Fruit fly (Drosophila melanogaster) whole organism, embryonic: ENCODE measurements around the gene CG14535.

ENCODE experiments used
- Blimp-1 ChIP-seq: fragments of 200-800 bp; sonication (Bioruptor generic); optimal IDR thresholded peaks from 3 replicates; lab custom pipeline; 2018; ENCODE audit warnings: missing biosample characterization, missing genetic modification characterization, mild to moderate bottlenecking, moderate library complexity, missing genetic modification reagents
- CG10209 ChIP-seq: fragments of 200-800 bp; sonication (Bioruptor generic); optimal IDR thresholded peaks from 3 replicates; lab custom pipeline; 2017; ENCODE audit warnings: missing biosample characterization, mild to moderate bottlenecking, missing genetic modification characterization, missing genetic modification reagents
- CG15073 ChIP-seq: fragments of 200-800 bp; sonication (Bioruptor generic); optimal IDR thresholded peaks from 2 replicates; lab custom pipeline; 2016; ENCODE audit warnings: missing biosample characterization, missing genetic modification characterization
- CG17328 ChIP-seq: fragments of 200-800 bp; sonication (Bioruptor generic); IDR thresholded peaks from 2 replicates; pipeline ENCODE4 v1.3.6; 2022; ENCODE audit warnings: missing biosample characterization, missing genetic modification characterization
- CG17385 ChIP-seq: fragments of 200-800 bp; sonication (Bioruptor generic); optimal IDR thresholded peaks from 3 replicates; lab custom pipeline; 2018; ENCODE audit warnings: missing biosample characterization, mild to moderate bottlenecking, missing genetic modification characterization
- CG18476 ChIP-seq: fragments of 200-800 bp; sonication (Bioruptor generic); optimal IDR thresholded peaks from 2 replicates; lab custom pipeline; 2016; ENCODE audit warnings: missing biosample characterization, mild to moderate bottlenecking, missing genetic modification characterization
- CG2678 ChIP-seq: fragments of 200-800 bp; sonication (Bioruptor generic); optimal IDR thresholded peaks from 3 replicates; lab custom pipeline; 2019; ENCODE audit warnings: missing biosample characterization, mild to moderate bottlenecking, missing genetic modification characterization, moderate library complexity
- CG32772 ChIP-seq: fragments of 200-800 bp; sonication (Bioruptor generic); IDR thresholded peaks from 2 replicates; pipeline ENCODE4 v1.3.6; 2022; ENCODE audit warnings: missing biosample characterization, missing genetic modification characterization
- CG6272 ChIP-seq: fragments of 200-800 bp; sonication (Bioruptor generic); IDR thresholded peaks from 2 replicates; pipeline ENCODE4 v1.3.6; 2022; ENCODE audit warnings: missing biosample characterization, missing genetic modification characterization
- CG6689 ChIP-seq: fragments of 200-800 bp; sonication (Bioruptor generic); IDR thresholded peaks from 2 replicates; pipeline ENCODE4 v1.3.6; 2022; ENCODE audit warnings: missing biosample characterization, missing genetic modification characterization
- CG7745 ChIP-seq: fragments of 200-800 bp; sonication (Bioruptor generic); optimal IDR thresholded peaks from 2 replicates; lab custom pipeline; 2018; ENCODE audit warnings: missing biosample characterization, mild to moderate bottlenecking, missing genetic modification characterization, moderate library complexity
- CG7839 ChIP-seq: fragments of 200-800 bp; sonication (Bioruptor generic); optimal IDR thresholded peaks from 3 replicates; lab custom pipeline; 2018; ENCODE audit warnings: missing biosample characterization, mild to moderate bottlenecking, missing genetic modification characterization, moderate library complexity
- CHES-1-like ChIP-seq: fragments of 200-800 bp; sonication (Bioruptor generic); optimal IDR thresholded peaks from 2 replicates; lab custom pipeline; 2016; ENCODE audit warnings: missing biosample characterization, missing genetic modification characterization
- CrebB ChIP-seq: fragments of 200-800 bp; sonication (Bioruptor generic); optimal IDR thresholded peaks from 3 replicates; lab custom pipeline; 2018; ENCODE audit warnings: missing biosample characterization, mild to moderate bottlenecking, missing genetic modification characterization
- Dek ChIP-seq: fragments of 200-800 bp; sonication (Bioruptor generic); optimal IDR thresholded peaks from 3 replicates; lab custom pipeline; 2019; ENCODE audit warnings: missing biosample characterization, mild to moderate bottlenecking, missing genetic modification characterization, moderate library complexity
- Elba2 ChIP-seq: fragments of 200-800 bp; sonication (Bioruptor generic); optimal IDR thresholded peaks from 3 replicates; lab custom pipeline; 2016; ENCODE audit warnings: missing biosample characterization, missing genetic modification characterization
- HHEX ChIP-seq: fragments of 200-800 bp; sonication (Bioruptor generic); optimal IDR thresholded peaks from 3 replicates; lab custom pipeline; 2017; ENCODE audit warnings: missing biosample characterization, mild to moderate bottlenecking, missing genetic modification characterization, missing genetic modification reagents
- Hmr ChIP-seq: fragments of 200-800 bp; sonication (Bioruptor generic); optimal IDR thresholded peaks from 3 replicates; lab custom pipeline; 2017; ENCODE audit warnings: mild to moderate bottlenecking, missing biosample characterization, missing genetic modification reagents, missing genetic modification characterization
- Hsf ChIP-seq: fragments of 200-800 bp; sonication (Bioruptor generic); optimal IDR thresholded peaks from 3 replicates; lab custom pipeline; 2016; ENCODE audit warnings: missing biosample characterization, missing genetic modification characterization
- Med ChIP-seq: fragments of 200-800 bp; sonication (Bioruptor generic); peaks from one replicate; lab custom pipeline; 2016; ENCODE audit warnings: missing biosample characterization, missing genetic modification characterization, mild to moderate bottlenecking, inconsistent platforms, moderate library complexity
- NFAT ChIP-seq: fragments of 200-800 bp; sonication (Bioruptor generic); IDR thresholded peaks from 2 replicates; pipeline ENCODE4 v1.3.6; 2022; ENCODE audit warnings: missing biosample characterization, missing genetic modification characterization
- Optix ChIP-seq: fragments of 200-800 bp; sonication (Bioruptor generic); IDR thresholded peaks from 3 replicates; pipeline ENCODE4 v1.3.6; 2022; ENCODE audit warnings: missing biosample characterization, missing genetic modification characterization
- Sin3A ChIP-seq: fragments of >200 bp; optimal IDR thresholded peaks from 2 replicates; lab custom pipeline; 2018
- Tbp ChIP-seq: fragments of >200 bp; optimal IDR thresholded peaks from 2 replicates; lab custom pipeline; 2018; ENCODE audit warnings: missing biosample characterization, missing genetic modification characterization
- ato ChIP-seq: fragments of 200-800 bp; sonication (Bioruptor generic); IDR thresholded peaks from 2 replicates; pipeline ENCODE4 v1.3.6; 2022; ENCODE audit warnings: missing biosample characterization, missing genetic modification characterization; ENCODE audit not compliant: partially characterized antibody
- dmrt99B ChIP-seq: fragments of 200-800 bp; sonication (Bioruptor generic); optimal IDR thresholded peaks from 2 replicates; lab custom pipeline; 2018; ENCODE audit warnings: missing biosample characterization, mild to moderate bottlenecking, missing genetic modification characterization, moderate library complexity
- dysf ChIP-seq: fragments of 200-800 bp; sonication (Bioruptor generic); IDR thresholded peaks from 3 replicates; pipeline ENCODE4 v1.3.6; 2022; ENCODE audit warnings: missing biosample characterization, missing genetic modification characterization
- fru ChIP-seq: fragments of >200 bp; optimal IDR thresholded peaks from 2 replicates; lab custom pipeline; 2017
- gem ChIP-seq: fragments of 200-800 bp; sonication (Bioruptor generic); optimal IDR thresholded peaks from 2 replicates; lab custom pipeline; 2019; ENCODE audit warnings: missing biosample characterization, mild to moderate bottlenecking, missing genetic modification characterization, moderate library complexity
- grau ChIP-seq: fragments of 200-800 bp; optimal IDR thresholded peaks from 3 replicates; lab custom pipeline; 2019; ENCODE audit warnings: missing biosample characterization, mild to moderate bottlenecking, missing genetic modification characterization, moderate library complexity
- gsb ChIP-seq: fragments of 200-800 bp; sonication (Bioruptor generic); IDR thresholded peaks from 2 replicates; pipeline ENCODE4 v1.3.6; 2022; ENCODE audit warnings: missing biosample characterization, missing genetic modification characterization
- hb ChIP-seq: fragments of 200-800 bp; sonication (Bioruptor generic); IDR thresholded peaks from 3 replicates; pipeline ENCODE4 v1.3.6; 2022; ENCODE audit warnings: missing biosample characterization, missing genetic modification characterization; ENCODE audit not compliant: partially characterized antibody
- hkb ChIP-seq, 2 experiments: fragments of 200-800 bp in 1 of 2; fragments of >200 bp in 1 of 2; sonication (Bioruptor generic) in 1 of 2; IDR thresholded peaks in 1 of 2; optimal IDR thresholded peaks in 1 of 2; 2 replicates each; pipeline versions ENCODE4 v1.3.6 to Lab custom; 2017 to 2022; ENCODE audit warnings: missing biosample characterization in 1 of 2, missing genetic modification characterization in 1 of 2
- kah ChIP-seq: fragments of 200-800 bp; sonication (Bioruptor generic); optimal IDR thresholded peaks from 2 replicates; lab custom pipeline; 2018; ENCODE audit warnings: missing biosample characterization, mild to moderate bottlenecking, missing genetic modification characterization
- lilli ChIP-seq: fragments of 200-800 bp; sonication (Bioruptor generic); optimal IDR thresholded peaks from 3 replicates; lab custom pipeline; 2016; ENCODE audit warnings: missing biosample characterization, missing genetic modification characterization
- lov ChIP-seq, 2 experiments: fragments of 200-800 bp in 1 of 2; fragments of >200 bp in 1 of 2; sonication (Bioruptor generic) in 1 of 2; IDR thresholded peaks in 1 of 2; optimal IDR thresholded peaks in 1 of 2; 2 replicates in 1 of 2; 3 replicates in 1 of 2; pipeline versions ENCODE4 v1.3.6 to Lab custom; 2017 to 2022; ENCODE audit warnings: missing biosample characterization in 1 of 2, missing genetic modification characterization in 1 of 2
- luna ChIP-seq: fragments of 200-800 bp; sonication (Bioruptor generic); optimal IDR thresholded peaks from 2 replicates; lab custom pipeline; 2016; ENCODE audit warnings: missing biosample characterization, missing genetic modification characterization
- mirr ChIP-seq: fragments of 200-800 bp; sonication (Bioruptor generic); optimal IDR thresholded peaks from 3 replicates; lab custom pipeline; 2018; ENCODE audit warnings: missing biosample characterization, mild to moderate bottlenecking, missing genetic modification characterization
- onecut ChIP-seq: fragments of 200-800 bp; sonication (Bioruptor generic); IDR thresholded peaks from 2 replicates; pipeline ENCODE4 v1.3.6; 2022; ENCODE audit warnings: missing biosample characterization, missing genetic modification characterization
- pan ChIP-seq, 4 experiments: fragments of >200 bp in 3 of 4; fragments of 200-800 bp in 1 of 4; sonication (Bioruptor generic) in 1 of 4; optimal IDR thresholded peaks in 3 of 4; IDR thresholded peaks in 1 of 4; 2 replicates each; pipeline versions ENCODE4 v1.3.6 to Lab custom; 2017 to 2022; ENCODE audit warnings: missing biosample characterization in 2 of 4, missing genetic modification characterization in 2 of 4, mixed read lengths in 1 of 4
- pfk ChIP-seq: fragments of 200-800 bp; sonication (Bioruptor generic); optimal IDR thresholded peaks from 2 replicates; lab custom pipeline; 2018; ENCODE audit warnings: missing biosample characterization, mild to moderate bottlenecking, missing genetic modification characterization, moderate library complexity
- prd ChIP-seq, 3 experiments: fragments of >200 bp in 2 of 3; fragments of 200-800 bp in 1 of 3; sonication (Bioruptor generic) in 1 of 3; optimal IDR thresholded peaks in 2 of 3; IDR thresholded peaks in 1 of 3; 2 replicates in 2 of 3; 3 replicates in 1 of 3; pipeline versions ENCODE4 v1.3.6 to Lab custom; 2017 to 2022; ENCODE audit warnings: missing biosample characterization in 1 of 3, missing genetic modification characterization in 1 of 3
- row ChIP-seq: fragments of 200-800 bp; sonication (Bioruptor generic); IDR thresholded peaks from 3 replicates; pipeline ENCODE4 v1.3.6; 2022; ENCODE audit warnings: missing biosample characterization, missing genetic modification characterization
- sug ChIP-seq: fragments of 200-800 bp; optimal IDR thresholded peaks from 2 replicates; lab custom pipeline; 2019; ENCODE audit warnings: missing biosample characterization, mild to moderate bottlenecking, missing genetic modification characterization, moderate library complexity
- vvl ChIP-seq: fragments of 200-800 bp; sonication (Bioruptor generic); IDR thresholded peaks from 2 replicates; pipeline ENCODE4 v1.3.6; 2022; ENCODE audit warnings: missing biosample characterization, missing genetic modification characterization
- z ChIP-seq: fragments of 200-800 bp; sonication (Bioruptor generic); IDR thresholded peaks from 3 replicates; pipeline ENCODE4 v1.3.6; 2022; ENCODE audit warnings: missing biosample characterization, missing genetic modification characterization

The CG14535 gene

DNA sequence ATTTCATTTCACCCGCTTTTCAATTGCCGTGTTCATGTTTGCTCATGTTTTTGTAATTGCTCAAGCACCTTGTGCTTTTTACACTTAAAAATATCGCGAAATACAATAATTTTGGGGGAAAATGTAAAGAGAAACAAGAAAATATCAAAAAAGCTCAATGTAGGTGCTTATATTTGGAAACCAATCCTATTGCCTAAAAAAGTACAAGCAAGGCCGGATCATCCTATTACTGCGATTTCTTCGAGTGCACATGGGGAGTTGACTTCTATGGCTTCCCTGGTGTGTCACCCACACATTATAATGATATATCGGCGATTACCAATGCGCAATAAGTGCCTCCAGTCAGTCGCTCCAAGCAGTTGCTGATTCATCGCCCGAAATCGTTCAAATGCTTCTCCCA is 14.0 kb downstream of the CG14535 start (continued):
- TF ChIP-seq Hmr (GFP tag; lab: Kevin White, UChicago): peak; percentile 11
- TF ChIP-seq gem (tag; lab: Kevin White, UChicago): peak; percentile 24
- TF ChIP-seq HHEX: no peak
- peak; percentile 4 for TF ChIP-seq dmrt99B (tag; lab: Kevin White, UChicago)
- TF ChIP-seq Tbp (GFP tag; lab: Kevin White, UChicago): no peak
- TF ChIP-seq CG32772: 0 out of 2 replicates have a peak, but pooled peaks have one; percentile 15
- peak; percentile 41; the same call in 1 of the 3 replicates for TF ChIP-seq row (GFP tag; lab: Robert Waterston, UW)
- TF ChIP-seq hkb (optimal IDR thresholded peaks at IDR 0.05; lab: Kevin White, UChicago): no peak
- TF ChIP-seq hkb (GFP tag; IDR thresholded peaks at IDR 0.05; lab: Robert Waterston, UW): no peak
- 0 out of 2 replicates have a peak, but pooled peaks have one; percentile 16 for TF ChIP-seq CG6689 (GFP tag; lab: Robert Waterston, UW)
- TF ChIP-seq CG17328 (GFP tag; lab: Robert Waterston, UW): 0 out of 2 replicates have a peak, but pooled peaks have one; percentile 38
- peak; percentile 26; the same call in 1 of the 3 replicates for TF ChIP-seq dysf (GFP tag; lab: Robert Waterston, UW)
- peak; percentile 72 for TF ChIP-seq Med (GFP tag; lab: Kevin White, UChicago)

DNA sequence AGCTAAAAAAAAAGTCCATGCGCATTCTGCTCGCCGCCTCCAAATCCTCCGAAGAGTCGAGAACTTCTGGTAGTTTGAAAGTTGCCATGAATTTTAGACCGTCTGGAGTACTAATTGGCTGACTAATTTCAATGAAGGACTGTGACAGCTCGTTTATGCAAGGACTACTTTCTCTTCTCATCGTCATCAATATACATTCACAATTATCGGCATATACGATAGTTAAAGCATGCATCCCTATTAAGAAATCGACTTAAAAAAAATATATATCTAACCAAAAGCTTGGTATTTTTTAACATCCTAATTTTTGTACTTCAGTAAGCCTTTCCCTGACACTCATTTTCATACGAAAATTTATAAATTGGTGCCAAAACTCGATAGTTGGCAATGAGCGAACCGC is 15.1 kb downstream of the CG14535 start, which contains the start of gene CG14537:
TSS of gene CG14537 (plus strand) at position 301 of the 400 bp plus-strand sequence.
- TF ChIP-seq Dek: no peak
- TF ChIP-seq ato (GFP tag; lab: Robert Waterston, UW): no peak
- TF ChIP-seq Elba2: no peak
- no peak for TF ChIP-seq pan (optimal IDR thresholded peaks at IDR 0.05; lab: Kevin White, UChicago)
- no peak for TF ChIP-seq pan (GFP tag; optimal IDR thresholded peaks at IDR 0.05 in 1 of 2, IDR thresholded peaks at IDR 0.05 in 1 of 2)
- no peak for TF ChIP-seq hb (GFP tag; lab: Robert Waterston, UW)
- TF ChIP-seq vvl (GFP tag; lab: Robert Waterston, UW): no peak
- TF ChIP-seq, all 482 proteins: peak for 0

DNA sequence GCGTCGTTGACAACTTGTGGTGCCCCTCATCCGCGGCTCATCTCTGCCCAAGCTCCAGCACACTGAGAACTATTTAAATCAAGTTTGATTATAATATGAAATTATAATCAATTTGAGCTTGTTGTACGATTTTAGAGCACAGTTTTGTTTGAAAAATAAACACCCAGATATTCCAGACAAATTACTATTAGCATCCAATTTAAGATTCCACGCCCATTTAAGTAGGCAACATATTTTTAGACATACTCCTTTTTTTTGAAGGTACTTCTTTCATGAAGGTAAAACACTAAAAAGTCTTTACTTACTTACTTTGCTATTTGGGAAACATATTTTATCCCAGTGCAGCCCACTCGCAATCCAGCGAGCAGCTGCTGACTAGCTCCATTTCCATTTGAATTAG is 17.3 kb downstream of the CG14535 start:
- TF ChIP-seq mirr (GFP tag; lab: Kevin White, UChicago) (no peak), Hmr (GFP tag; lab: Kevin White, UChicago) (peak; percentile 33), onecut (GFP tag; lab: Robert Waterston, UW) (no peak), Optix (no peak), luna (GFP tag; lab: Kevin White, UChicago) (no peak), Hsf (GFP tag; lab: Kevin White, UChicago) (no peak), CrebB (no peak), gsb (GFP tag; lab: Robert Waterston, UW) (no peak), CG15073 (GFP tag; lab: Kevin White, UChicago) (no peak), grau (tag; lab: Kevin White, UChicago) (peak; percentile 39), CHES-1-like (GFP tag; lab: Kevin White, UChicago) (no peak), sug (tag; lab: Kevin White, UChicago) (no peak), Sin3A (lab: Kevin White, UChicago) (no peak), CG7745 (tag; lab: Kevin White, UChicago) (no peak), CG18476 (no peak), Blimp-1 (GFP tag; lab: Kevin White, UChicago) (no peak), CG2678 (tag; lab: Kevin White, UChicago) (peak; percentile 50), lov (optimal IDR thresholded peaks at IDR 0.05; lab: Kevin White, UChicago) (no peak), lov (GFP tag; IDR thresholded peaks at IDR 0.05; lab: Robert Waterston, UW) (no peak), CG17385 (GFP tag; lab: Kevin White, UChicago) (peak; percentile 9), NFAT (0 out of 2 replicates have a peak, but pooled peaks have one; percentile 4), CG6272 (GFP tag; lab: Robert Waterston, UW) (no peak), prd (optimal IDR thresholded peaks at IDR 0.05; lab: Kevin White, UChicago) (no peak), prd (GFP tag; IDR thresholded peaks at IDR 0.05; lab: Robert Waterston, UW) (no peak), Dek (no peak), CG7839 (peak; percentile 44), z (GFP tag; lab: Robert Waterston, UW) (no peak), fru (lab: Kevin White, UChicago) (no peak), CG10209 (peak; percentile 29), lilli (GFP tag; lab: Kevin White, UChicago) (peak; percentile 14), kah (GFP tag; lab: Kevin White, UChicago) (no peak), pfk (GFP tag; lab: Kevin White, UChicago) (no peak)
